Fruit fly (Drosophila melanogaster): Measurements from ENCODE around the gene Nup93-1.

DNA sequence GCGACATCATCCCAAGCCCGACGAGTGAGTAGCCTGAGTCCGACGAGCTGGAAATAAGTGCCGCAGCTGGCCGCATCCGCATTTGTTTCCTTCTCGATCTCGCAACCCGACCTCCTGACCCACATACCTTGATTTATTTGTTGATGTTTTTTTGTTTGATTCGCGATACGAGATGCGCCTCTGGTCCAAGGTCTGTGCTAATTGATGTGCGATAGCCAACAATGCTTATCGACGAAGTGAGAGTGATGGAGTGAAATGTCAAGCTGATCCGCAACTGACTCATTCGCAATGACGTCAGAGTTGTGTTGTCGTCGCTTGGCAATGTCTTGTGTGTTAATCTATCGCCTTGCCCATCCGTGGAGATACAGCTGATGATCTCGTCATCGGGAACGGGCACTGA is 18.2 kb upstream of the Nup93-1 start:
- TF ChIP-seq EcR (GFP tag; optimal IDR thresholded peaks at IDR 0.05), result no peak
- TF ChIP-seq pan (optimal IDR thresholded peaks at IDR 0.05), result no peak
- TF ChIP-seq Dll (optimal IDR thresholded peaks at IDR 0.05), result no peak
- TF ChIP-seq psq (optimal IDR thresholded peaks at IDR 0.05), result no peak

Data from whole organism.